Fruit fly (Drosophila melanogaster) whole organism, embryonic: Measurements from ENCODE around the gene CG6168.

ENCODE experiments used
- Adf1 ChIP-seq: fragments of 200-800 bp; sonication (Bioruptor generic); IDR thresholded peaks from 2 replicates; pipeline ENCODE4 v1.3.6; 2022; ENCODE audit warnings: missing biosample characterization, missing genetic modification characterization
- BEAF-32 ChIP-seq: fragments of 200-800 bp; sonication (Bioruptor generic); optimal IDR thresholded peaks from 3 replicates; lab custom pipeline; 2017; ENCODE audit warnings: missing biosample characterization, missing genetic modification characterization, mild to moderate bottlenecking, moderate library complexity, missing genetic modification reagents
- Blimp-1 ChIP-seq: fragments of 200-800 bp; sonication (Bioruptor generic); optimal IDR thresholded peaks from 3 replicates; lab custom pipeline; 2018; ENCODE audit warnings: missing biosample characterization, missing genetic modification characterization, mild to moderate bottlenecking, moderate library complexity, missing genetic modification reagents
- CG10267 ChIP-seq: fragments of 200-800 bp; sonication (Bioruptor generic); optimal IDR thresholded peaks from 2 replicates; lab custom pipeline; 2018; ENCODE audit warnings: missing biosample characterization, mild to moderate bottlenecking, missing genetic modification characterization, moderate library complexity
- CG11560 ChIP-seq: fragments of 200-800 bp; sonication (Bioruptor generic); IDR thresholded peaks from 3 replicates; pipeline ENCODE4 v1.3.6; 2022; ENCODE audit warnings: missing biosample characterization, missing genetic modification characterization
- CG12155 ChIP-seq: fragments of 200-800 bp; sonication (Bioruptor generic); optimal IDR thresholded peaks from 3 replicates; lab custom pipeline; 2016; ENCODE audit warnings: missing biosample characterization, missing genetic modification characterization
- CG15011 ChIP-seq: fragments of 200-800 bp; sonication (Bioruptor generic); optimal IDR thresholded peaks from 3 replicates; lab custom pipeline; 2018; ENCODE audit warnings: missing biosample characterization, mild to moderate bottlenecking, missing genetic modification characterization
- CG15479 ChIP-seq: fragments of 200-800 bp; sonication (Bioruptor generic); optimal IDR thresholded peaks from 3 replicates; lab custom pipeline; 2019; ENCODE audit warnings: missing biosample characterization, mild to moderate bottlenecking, missing genetic modification characterization, moderate library complexity
- CG15696 ChIP-seq: fragments of 200-800 bp; sonication (Bioruptor generic); optimal IDR thresholded peaks from 2 replicates; lab custom pipeline; 2019; ENCODE audit warnings: missing biosample characterization, mild to moderate bottlenecking, missing genetic modification characterization, moderate library complexity
- CG16779 ChIP-seq: fragments of 200-800 bp; sonication (Bioruptor generic); IDR thresholded peaks from 2 replicates; pipeline ENCODE4 v1.3.6; 2022; ENCODE audit warnings: missing biosample characterization, missing genetic modification characterization
- CG1832 ChIP-seq: fragments of 200-800 bp; sonication (Bioruptor generic); optimal IDR thresholded peaks from 2 replicates; lab custom pipeline; 2017; ENCODE audit warnings: missing biosample characterization, mild to moderate bottlenecking, missing genetic modification characterization, inconsistent platforms
- CG18599 ChIP-seq: fragments of 200-800 bp; sonication (Bioruptor generic); optimal IDR thresholded peaks from 3 replicates; lab custom pipeline; 2017; ENCODE audit warnings: missing biosample characterization, missing genetic modification characterization, mild to moderate bottlenecking, moderate library complexity, missing genetic modification reagents
- CG2199 ChIP-seq: fragments of 200-800 bp; sonication (Bioruptor generic); IDR thresholded peaks from 3 replicates; pipeline ENCODE4 v1.3.6; 2022; ENCODE audit warnings: missing biosample characterization, missing genetic modification characterization
- CG2678 ChIP-seq: fragments of 200-800 bp; sonication (Bioruptor generic); optimal IDR thresholded peaks from 3 replicates; lab custom pipeline; 2019; ENCODE audit warnings: missing biosample characterization, mild to moderate bottlenecking, missing genetic modification characterization, moderate library complexity
- CG34224 ChIP-seq: fragments of 200-800 bp; sonication (Bioruptor generic); IDR thresholded peaks from 3 replicates; pipeline ENCODE4 v1.3.6; 2022; ENCODE audit warnings: missing biosample characterization, missing genetic modification characterization; ENCODE audit not compliant: partially characterized antibody
- CG43689 ChIP-seq: fragments of 200-800 bp; sonication (Bioruptor generic); IDR thresholded peaks from 2 replicates; pipeline ENCODE4 v1.3.6; 2022; ENCODE audit warnings: missing biosample characterization, missing genetic modification characterization
- CG5245 ChIP-seq: fragments of 200-800 bp; sonication (Bioruptor generic); optimal IDR thresholded peaks from 3 replicates; lab custom pipeline; 2016; ENCODE audit warnings: missing biosample characterization, missing genetic modification characterization
- CG5953 ChIP-seq: fragments of 200-800 bp; sonication (Bioruptor generic); IDR thresholded peaks from 2 replicates; pipeline ENCODE4 v1.3.6; 2022; ENCODE audit warnings: missing biosample characterization, missing genetic modification characterization
- CG6272 ChIP-seq: fragments of 200-800 bp; sonication (Bioruptor generic); IDR thresholded peaks from 2 replicates; pipeline ENCODE4 v1.3.6; 2022; ENCODE audit warnings: missing biosample characterization, missing genetic modification characterization
- CG6654 ChIP-seq: fragments of 200-800 bp; sonication (Bioruptor generic); optimal IDR thresholded peaks from 2 replicates; lab custom pipeline; 2017; ENCODE audit warnings: missing biosample characterization, mild to moderate bottlenecking, missing genetic modification characterization
- CG8290 ChIP-seq, 3 experiments: fragments of 200-800 bp; sonication (Bioruptor generic); optimal IDR thresholded peaks; 2 replicates each; lab custom pipeline; 2016 to 2019; ENCODE audit warnings: missing biosample characterization in 3 of 3, missing genetic modification characterization in 3 of 3, mild to moderate bottlenecking in 2 of 3, moderate library complexity in 1 of 3
- CG8924 ChIP-seq: fragments of 200-800 bp; optimal IDR thresholded peaks from 3 replicates; lab custom pipeline; 2019; ENCODE audit warnings: missing biosample characterization, mild to moderate bottlenecking, missing genetic modification characterization, moderate library complexity
- D ChIP-seq, 2 experiments: fragments of 200-800 bp in 1 of 2; fragments of >200 bp in 1 of 2; sonication (Bioruptor generic) in 1 of 2; optimal IDR thresholded peaks; 2 replicates in 1 of 2; 3 replicates in 1 of 2; lab custom pipeline; 2017; ENCODE audit warnings: mild to moderate bottlenecking in 1 of 2, missing biosample characterization in 1 of 2, missing genetic modification characterization in 1 of 2, missing genetic modification reagents in 1 of 2
- HLHmδ ChIP-seq: fragments of 200-800 bp; sonication (Bioruptor generic); optimal IDR thresholded peaks from 2 replicates; lab custom pipeline; 2018; ENCODE audit warnings: missing biosample characterization, mild to moderate bottlenecking, missing genetic modification characterization, moderate library complexity
- Hmr ChIP-seq: fragments of 200-800 bp; sonication (Bioruptor generic); optimal IDR thresholded peaks from 3 replicates; lab custom pipeline; 2017; ENCODE audit warnings: mild to moderate bottlenecking, missing biosample characterization, missing genetic modification reagents, missing genetic modification characterization
- Hr78 ChIP-seq, 2 experiments: fragments of 200-800 bp in 1 of 2; fragments of >200 bp in 1 of 2; sonication (Bioruptor generic) in 1 of 2; optimal IDR thresholded peaks; 2 replicates each; lab custom pipeline; 2017 to 2019; ENCODE audit warnings: missing biosample characterization in 2 of 2, missing genetic modification characterization in 2 of 2, mild to moderate bottlenecking in 1 of 2, moderate library complexity in 1 of 2
- Med ChIP-seq: fragments of 200-800 bp; sonication (Bioruptor generic); peaks from one replicate; lab custom pipeline; 2016; ENCODE audit warnings: missing biosample characterization, missing genetic modification characterization, mild to moderate bottlenecking, inconsistent platforms, moderate library complexity
- NC2α ChIP-seq: fragments of 200-800 bp; sonication (Bioruptor generic); optimal IDR thresholded peaks from 2 replicates; lab custom pipeline; 2016; ENCODE audit warnings: missing biosample characterization, missing genetic modification characterization
- NFAT ChIP-seq: fragments of 200-800 bp; sonication (Bioruptor generic); IDR thresholded peaks from 2 replicates; pipeline ENCODE4 v1.3.6; 2022; ENCODE audit warnings: missing biosample characterization, missing genetic modification characterization
- Oaz ChIP-seq: fragments of 200-800 bp; sonication (Bioruptor generic); IDR thresholded peaks from 2 replicates; pipeline ENCODE4 v1.3.6; 2022; ENCODE audit warnings: missing biosample characterization, missing genetic modification characterization
- PHDP ChIP-seq: fragments of 200-800 bp; sonication (Bioruptor generic); optimal IDR thresholded peaks from 3 replicates; lab custom pipeline; 2018; ENCODE audit warnings: missing biosample characterization, mild to moderate bottlenecking, missing genetic modification characterization, moderate library complexity
- Stat92E ChIP-seq, 3 experiments: fragments of >200 bp in 2 of 3; fragments of 200-800 bp in 1 of 3; sonication (Bioruptor generic) in 1 of 3; optimal IDR thresholded peaks; 2 replicates each; lab custom pipeline; 2017 to 2019; ENCODE audit warnings: missing biosample characterization in 3 of 3, missing genetic modification characterization in 3 of 3, mild to moderate bottlenecking in 1 of 3, moderate library complexity in 1 of 3
- ash1 ChIP-seq: fragments of 200-800 bp; sonication (Bioruptor generic); optimal IDR thresholded peaks from 2 replicates; lab custom pipeline; 2018; ENCODE audit warnings: missing biosample characterization, mild to moderate bottlenecking, missing genetic modification characterization
- cg ChIP-seq: fragments of 200-800 bp; sonication (Bioruptor generic); optimal IDR thresholded peaks from 3 replicates; lab custom pipeline; 2019; ENCODE audit warnings: missing biosample characterization, mild to moderate bottlenecking, missing genetic modification characterization, moderate library complexity
- chm ChIP-seq: fragments of 200-800 bp; sonication (Bioruptor generic); IDR thresholded peaks from 2 replicates; pipeline ENCODE4 v1.3.6; 2022; ENCODE audit warnings: missing biosample characterization, missing genetic modification characterization
- crol ChIP-seq: fragments of 200-800 bp; sonication (Bioruptor generic); IDR thresholded peaks from 2 replicates; pipeline ENCODE4 v1.3.6; 2022; ENCODE audit warnings: missing biosample characterization, missing genetic modification characterization
- dmrt11E ChIP-seq: fragments of 200-800 bp; sonication (Bioruptor generic); optimal IDR thresholded peaks from 3 replicates; lab custom pipeline; 2018; ENCODE audit warnings: missing biosample characterization, mild to moderate bottlenecking, missing genetic modification characterization, moderate library complexity
- ftz-f1 ChIP-seq: fragments of 200-800 bp; sonication (Bioruptor generic); optimal IDR thresholded peaks from 2 replicates; lab custom pipeline; 2016; ENCODE audit warnings: missing biosample characterization, missing genetic modification characterization
- ind ChIP-seq: fragments of 200-800 bp; sonication (Bioruptor generic); optimal IDR thresholded peaks from 3 replicates; lab custom pipeline; 2016; ENCODE audit warnings: missing biosample characterization, missing genetic modification characterization
- insv ChIP-seq, 2 experiments: fragments of 200-800 bp; sonication (Bioruptor generic); optimal IDR thresholded peaks; 3 replicates each; lab custom pipeline; 2016 to 2018; ENCODE audit warnings: missing biosample characterization in 2 of 2, missing genetic modification characterization in 2 of 2
- nom ChIP-seq: fragments of 200-800 bp; sonication (Bioruptor generic); optimal IDR thresholded peaks from 2 replicates; lab custom pipeline; 2017; ENCODE audit warnings: missing biosample characterization, missing genetic modification characterization, mild to moderate bottlenecking, moderate library complexity, missing genetic modification reagents
- otp ChIP-seq: fragments of 200-800 bp; sonication (Bioruptor generic); IDR thresholded peaks from 3 replicates; pipeline ENCODE4, ENCODE4 v1.3.6; 2022; ENCODE audit warnings: missing biosample characterization, missing genetic modification characterization
- prd ChIP-seq, 3 experiments: fragments of >200 bp in 2 of 3; fragments of 200-800 bp in 1 of 3; sonication (Bioruptor generic) in 1 of 3; optimal IDR thresholded peaks in 2 of 3; IDR thresholded peaks in 1 of 3; 2 replicates in 2 of 3; 3 replicates in 1 of 3; pipeline versions ENCODE4 v1.3.6 to Lab custom; 2017 to 2022; ENCODE audit warnings: missing biosample characterization in 1 of 3, missing genetic modification characterization in 1 of 3
- pros ChIP-seq: fragments of 200-800 bp; sonication (Bioruptor generic); optimal IDR thresholded peaks from 3 replicates; lab custom pipeline; 2019; ENCODE audit warnings: missing biosample characterization, mild to moderate bottlenecking, missing genetic modification characterization, moderate library complexity
- sens ChIP-seq: fragments of 200-800 bp; sonication (Bioruptor generic); peaks from one replicate; lab custom pipeline; 2016; ENCODE audit warnings: missing biosample characterization, missing genetic modification characterization
- ssp ChIP-seq: fragments of 200-800 bp; sonication (Bioruptor generic); IDR thresholded peaks from 2 replicates; pipeline ENCODE4 v1.3.6; 2022; ENCODE audit warnings: missing biosample characterization, missing genetic modification characterization
- tio ChIP-seq: fragments of 200-800 bp; sonication (Bioruptor generic); optimal IDR thresholded peaks from 2 replicates; lab custom pipeline; 2017; ENCODE audit warnings: missing biosample characterization, missing genetic modification characterization, inconsistent platforms
- tll ChIP-seq, 2 experiments: fragments of 200-800 bp in 1 of 2; fragments of >200 bp in 1 of 2; sonication (Bioruptor generic) in 1 of 2; optimal IDR thresholded peaks; 2 replicates each; lab custom pipeline; 2017 to 2019; ENCODE audit warnings: missing biosample characterization in 2 of 2, missing genetic modification characterization in 2 of 2, mild to moderate bottlenecking in 1 of 2, moderate library complexity in 1 of 2

Gene CG6168

DNA sequence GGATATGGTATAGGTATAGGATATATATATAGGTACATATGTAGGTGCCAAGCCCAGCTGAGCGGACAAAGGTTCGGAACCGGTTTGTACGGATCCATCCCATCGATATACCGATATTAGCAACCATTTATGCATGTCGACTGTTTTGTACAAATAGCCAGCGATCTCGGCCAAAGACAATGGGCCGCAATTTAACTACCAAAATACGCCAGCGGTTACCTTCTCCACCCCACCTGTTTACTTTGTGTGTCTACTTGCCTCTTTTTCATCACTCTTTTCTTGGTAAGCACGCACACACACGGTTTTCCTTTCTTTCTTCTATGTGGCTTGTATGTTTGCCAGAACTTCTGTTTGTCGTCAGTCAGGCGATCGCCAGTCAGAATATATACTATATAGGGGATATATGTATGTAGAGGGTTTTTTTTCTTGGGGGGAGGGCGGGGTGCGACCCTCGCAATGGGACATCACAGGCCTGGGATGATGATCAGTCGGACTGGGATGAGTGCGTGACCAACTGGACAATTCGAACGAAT is 21.1 kb upstream of the CG6168 start (continued):
- TF ChIP-seq CG5953 (GFP tag; lab: Robert Waterston, UW) (no peak), prd (optimal IDR thresholded peaks at IDR 0.05; lab: Kevin White, UChicago) (no peak), prd (GFP tag; IDR thresholded peaks at IDR 0.05; lab: Robert Waterston, UW) (peak; percentile 26; the same call in 1 of the 3 replicates), insv (GFP tag; optimal IDR thresholded peaks at IDR 0.05; lab: Kevin White, UChicago) (peak in 1 of 2 experiments; percentile 1), CG10267 (tag; lab: Kevin White, UChicago) (no peak), HLHmδ (GFP tag; lab: Kevin White, UChicago) (no peak), cg (GFP tag; lab: Kevin White, UChicago) (peak; percentile 16), crol (GFP tag; lab: Robert Waterston, UW) (peak; percentile 80), CG15011 (GFP tag; lab: Kevin White, UChicago) (peak; percentile 14), Stat92E (GFP tag; optimal IDR thresholded peaks at IDR 0.05; lab: Kevin White, UChicago) (peak in 1 of 3 experiments; percentile 21), chm (0 out of 2 replicates have a peak, but pooled peaks have one; percentile 9), CG8924 (tag; lab: Kevin White, UChicago) (no peak), tll (GFP tag; optimal IDR thresholded peaks at IDR 0.05; lab: Kevin White, UChicago) (peak in 1 of 2 experiments; percentile 31), ash1 (GFP tag; lab: Kevin White, UChicago) (peak; percentile 25), Oaz (GFP tag; lab: Robert Waterston, UW) (no peak), CG2199 (0 out of 3 replicates have a peak, but pooled peaks have one; percentile 16), otp (GFP tag; lab: Robert Waterston, UW) (no peak), Med (GFP tag; lab: Kevin White, UChicago) (peak; percentile 63), PHDP (tag; lab: Kevin White, UChicago) (no peak), CG2678 (tag; lab: Kevin White, UChicago) (peak; percentile 11), pros (GFP tag; lab: Kevin White, UChicago) (peak; percentile 27), CG43689 (no peak), CG15479 (GFP tag; lab: Kevin White, UChicago) (peak; percentile 4), NC2α (GFP tag; lab: Kevin White, UChicago) (no peak), CG18599 (GFP tag; lab: Kevin White, UChicago) (peak; percentile 31), CG12155 (GFP tag; lab: Kevin White, UChicago) (peak; percentile 3), D (optimal IDR thresholded peaks at IDR 0.05; lab: Kevin White, UChicago) (peak; percentile 53), D (GFP tag; optimal IDR thresholded peaks at IDR 0.05; lab: Kevin White, UChicago) (no peak), CG8290 (GFP tag; optimal IDR thresholded peaks at IDR 0.05; lab: Kevin White, UChicago) (no peak), CG8290 (tag; optimal IDR thresholded peaks at IDR 0.05; lab: Kevin White, UChicago) (peak in 1 of 2 experiments; percentile 61), CG5245 (no peak), Hmr (GFP tag; lab: Kevin White, UChicago) (peak; percentile 14), CG15696 (tag; lab: Kevin White, UChicago) (peak; percentile 16), nom (GFP tag; lab: Kevin White, UChicago) (peak; percentile 6), CG1832 (no peak)
- TF ChIP-seq, all 482 proteins: peak for 29

DNA sequence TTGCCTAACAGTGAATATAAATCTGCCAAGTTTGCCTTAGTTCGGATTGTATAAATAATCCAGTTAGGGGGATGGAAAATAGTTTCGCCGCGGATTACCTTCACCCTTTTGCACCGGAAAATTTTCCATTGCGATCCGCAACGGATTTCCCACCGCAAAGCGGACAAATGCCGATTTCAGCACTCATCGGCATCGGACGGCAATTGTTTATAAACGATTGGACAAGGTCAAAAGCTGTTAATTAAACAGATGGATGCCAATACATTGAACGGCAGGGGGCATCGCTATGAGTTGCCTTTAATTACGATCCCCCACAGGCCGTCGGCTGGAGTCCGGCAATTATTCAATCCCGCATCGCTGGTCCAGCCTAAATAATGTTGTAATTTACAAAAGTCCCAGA is 20.4 kb upstream of the CG6168 start:
- TF ChIP-seq CG6272 (GFP tag; lab: Robert Waterston, UW), result no peak
- no peak for TF ChIP-seq BEAF-32
- no peak for TF ChIP-seq Blimp-1 (GFP tag; lab: Kevin White, UChicago)
- TF ChIP-seq ftz-f1 (GFP tag; lab: Kevin White, UChicago), result no peak
- TF ChIP-seq tio (GFP tag; lab: Kevin White, UChicago), result no peak
- TF ChIP-seq CG34224 (GFP tag; lab: Robert Waterston, UW), result no peak
- TF ChIP-seq NFAT (GFP tag; lab: Robert Waterston, UW), result no peak
- TF ChIP-seq ind, result no peak
- TF ChIP-seq CG6654 (GFP tag; lab: Kevin White, UChicago), result no peak
- no peak for TF ChIP-seq Adf1 (GFP tag; lab: Robert Waterston, UW)
- TF ChIP-seq CG16779 (GFP tag; lab: Robert Waterston, UW), result no peak
- peak; percentile 63 for TF ChIP-seq sens (GFP tag; lab: Kevin White, UChicago)
- TF ChIP-seq Hr78 (GFP tag; optimal IDR thresholded peaks at IDR 0.05; lab: Kevin White, UChicago), result no peak
- no peak for TF ChIP-seq CG11560
- no peak for TF ChIP-seq ssp (GFP tag; lab: Robert Waterston, UW)
- no peak for TF ChIP-seq dmrt11E (tag; lab: Kevin White, UChicago)
